Worm (Caenorhabditis elegans): Measurements from ENCODE around the gene str-254.

Gene str-254

DNA sequence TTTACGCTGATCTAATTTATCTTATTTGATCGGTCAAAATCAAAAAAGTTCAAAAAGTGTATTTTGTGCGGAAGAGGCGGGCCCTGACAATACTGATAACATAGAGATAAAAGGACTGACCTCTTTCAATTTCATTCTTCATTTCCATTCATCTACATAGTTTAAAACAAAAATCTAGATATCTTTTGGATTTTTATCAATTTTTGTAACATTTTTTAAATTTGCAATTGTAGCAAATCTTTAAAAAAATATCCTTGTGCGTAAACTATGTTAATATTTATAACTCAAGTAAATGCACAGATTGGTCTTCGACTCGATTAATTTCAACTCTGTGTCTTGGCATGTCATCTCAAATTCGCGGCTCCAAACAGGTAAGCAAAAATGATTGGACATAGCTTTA lies 49.7 kb downstream of the str-254 start, which contains the start of gene argk-1:
Gene argk-1 (plus strand): TSS at position 301 of the 400 bp plus-strand sequence.
- TF ChIP-seq ceh-31 (tag; optimal IDR thresholded peaks at IDR 0.05) = no peak
